Fruit fly (Drosophila melanogaster) whole organism, prepupa: Measurements from ENCODE around the gene CCAP.

Source experiments
- CG10669 ChIP-seq: fragments of 200-800 bp; sonication (Bioruptor generic); optimal IDR thresholded peaks from 3 replicates; lab custom pipeline; 2018; ENCODE audit warnings: missing biosample characterization, mild to moderate bottlenecking, missing genetic modification characterization, moderate library complexity
- CG11294 ChIP-seq: fragments of 200-800 bp; sonication (Bioruptor generic); IDR thresholded peaks from 2 replicates; pipeline ENCODE4 v1.3.6; 2022; ENCODE audit warnings: missing biosample characterization, missing genetic modification characterization
- CG11762 ChIP-seq: fragments of 200-800 bp; sonication (Bioruptor generic); optimal IDR thresholded peaks from 3 replicates; lab custom pipeline; 2016; ENCODE audit warnings: missing biosample characterization, missing genetic modification characterization; ENCODE audit not compliant: insufficient read depth
- CG11902 ChIP-seq: fragments of 200-800 bp; sonication (Bioruptor generic); optimal IDR thresholded peaks from 3 replicates; lab custom pipeline; 2016; ENCODE audit warnings: missing biosample characterization, missing genetic modification characterization
- CG3032 ChIP-seq: fragments of 200-800 bp; optimal IDR thresholded peaks from 2 replicates; lab custom pipeline; 2019; ENCODE audit warnings: missing biosample characterization, mild to moderate bottlenecking, missing genetic modification characterization, moderate library complexity
- CG4318 ChIP-seq: fragments of 200-800 bp; sonication (Bioruptor generic); optimal IDR thresholded peaks from 3 replicates; lab custom pipeline; 2017; ENCODE audit warnings: missing biosample characterization, mild to moderate bottlenecking, missing genetic modification characterization
- CG6163 ChIP-seq: fragments of 200-800 bp; sonication (Bioruptor generic); IDR thresholded peaks from 3 replicates; pipeline ENCODE4 v1.3.6; 2022; ENCODE audit warnings: missing biosample characterization, missing genetic modification characterization
- CG6792 ChIP-seq: fragments of 200-800 bp; sonication (Bioruptor generic); optimal IDR thresholded peaks from 3 replicates; lab custom pipeline; 2016; ENCODE audit warnings: missing biosample characterization, missing genetic modification characterization
- CG8632 ChIP-seq: fragments of 200-800 bp; sonication (Bioruptor generic); optimal IDR thresholded peaks from 3 replicates; lab custom pipeline; 2016; ENCODE audit warnings: missing biosample characterization, missing genetic modification characterization
- Eip78C ChIP-seq: fragments of 200-800 bp; sonication (Bioruptor generic); peaks from one replicate; lab custom pipeline; 2016; ENCODE audit warnings: missing biosample characterization, missing genetic modification characterization
- Gug ChIP-seq: fragments of 200-800 bp; sonication (Bioruptor generic); IDR thresholded peaks from 2 replicates; pipeline ENCODE4 v1.3.6; 2022; ENCODE audit warnings: missing biosample characterization, missing genetic modification characterization
- Hr38 ChIP-seq: sonication (Bioruptor generic); optimal IDR thresholded peaks from 2 replicates; lab custom pipeline; 2016; ENCODE audit warnings: missing biosample characterization, missing genetic modification characterization
- Hr4 ChIP-seq: fragments of 200-800 bp; sonication (Bioruptor generic); optimal IDR thresholded peaks from 3 replicates; lab custom pipeline; 2016; ENCODE audit warnings: missing biosample characterization, missing genetic modification characterization
- Met ChIP-seq: fragments of 200-800 bp; sonication (Bioruptor generic); optimal IDR thresholded peaks from 3 replicates; lab custom pipeline; 2016; ENCODE audit warnings: missing biosample characterization, missing genetic modification characterization
- Smox ChIP-seq: fragments of 200-800 bp; sonication (Bioruptor generic); optimal IDR thresholded peaks from 3 replicates; lab custom pipeline; 2016; ENCODE audit warnings: missing biosample characterization, missing genetic modification characterization
- eg ChIP-seq: fragments of 200-800 bp; sonication (Bioruptor generic); IDR thresholded peaks from 3 replicates; pipeline ENCODE4 v1.3.6; 2022; ENCODE audit warnings: missing biosample characterization, missing genetic modification characterization
- fd59A ChIP-seq: fragments of 200-800 bp; sonication (Bioruptor generic); optimal IDR thresholded peaks from 2 replicates; lab custom pipeline; 2017; ENCODE audit warnings: missing biosample characterization, mild to moderate bottlenecking, missing genetic modification characterization, missing genetic modification reagents
- fkh ChIP-seq: fragments of 200-800 bp; sonication (Bioruptor generic); optimal IDR thresholded peaks from 3 replicates; lab custom pipeline; 2017; ENCODE audit warnings: missing biosample characterization, mild to moderate bottlenecking, missing genetic modification characterization, moderate library complexity
- lz ChIP-seq: fragments of 200-800 bp; sonication (Bioruptor generic); optimal IDR thresholded peaks from 3 replicates; lab custom pipeline; 2016; ENCODE audit warnings: missing biosample characterization, missing genetic modification characterization
- net ChIP-seq: fragments of 200-800 bp; sonication (Bioruptor generic); optimal IDR thresholded peaks from 3 replicates; lab custom pipeline; 2016; ENCODE audit warnings: missing biosample characterization, missing genetic modification characterization
- salr ChIP-seq, 2 experiments: fragments of 200-800 bp; sonication (Bioruptor generic); optimal IDR thresholded peaks; 3 replicates each; lab custom pipeline; 2016 to 2018; ENCODE audit warnings: missing biosample characterization in 2 of 2, missing genetic modification characterization in 2 of 2, mild to moderate bottlenecking in 1 of 2

The CCAP gene

dm6 chr3R:22663115-22663514 is 38.8 kb downstream of the CCAP start (continued):
- peak; percentile 87 for TF ChIP-seq Hr4 (GFP tag; lab: Kevin White, UChicago)
- peak; percentile 37 for TF ChIP-seq Met (GFP tag; lab: Kevin White, UChicago)
- no peak for TF ChIP-seq CG11762
- TF ChIP-seq CG4318 (GFP tag; lab: Kevin White, UChicago): peak; percentile 62
- TF ChIP-seq CG8632: peak; percentile 35
- peak; percentile 22 for TF ChIP-seq Smox (GFP tag; lab: Kevin White, UChicago)
- no peak for TF ChIP-seq CG11294
- no peak for TF ChIP-seq lz (GFP tag; lab: Kevin White, UChicago)
- TF ChIP-seq eg (GFP tag; lab: Robert Waterston, UW): peak; percentile 67
- TF ChIP-seq CG6163: peak; percentile 76; the same call in 2 of the 3 replicates
- TF ChIP-seq CG3032 (tag; lab: Kevin White, UChicago): no peak
- no peak for TF ChIP-seq CG11902 (GFP tag; lab: Kevin White, UChicago)
- TF ChIP-seq net (GFP tag; lab: Kevin White, UChicago): peak; percentile 64
- TF ChIP-seq CG6792 (GFP tag; lab: Kevin White, UChicago): peak; percentile 8
- peak; percentile 81 for TF ChIP-seq Eip78C (GFP tag; lab: Kevin White, UChicago)
- peak; percentile 28 to 69 for TF ChIP-seq salr (GFP tag; optimal IDR thresholded peaks at IDR 0.05; lab: Kevin White, UChicago)
- peak; percentile 46 for TF ChIP-seq fd59A (GFP tag; lab: Kevin White, UChicago)
- no peak for TF ChIP-seq CG10669 (GFP tag; lab: Kevin White, UChicago)
- TF ChIP-seq fkh (GFP tag; lab: Kevin White, UChicago): no peak
- TF ChIP-seq Gug: no peak
- TF ChIP-seq Hr38 (GFP tag; lab: Kevin White, UChicago): no peak
